Worm (Caenorhabditis elegans) whole organism, L4 larva: ENCODE results near the gene Y102A11A.3.

Source experiments
- fkh-10 ChIP-seq: fragments of 150-350 bp; optimal IDR thresholded peaks from 2 replicates; lab custom pipeline; 2014; ENCODE audit warnings: missing biosample characterization, missing genetic modification reagents, missing genetic modification characterization
- hlh-30 ChIP-seq: sonication (generic microtip); optimal IDR thresholded peaks from 2 replicates; lab custom pipeline; 2017; ENCODE audit warnings: antibody characterized with exemption, mild to moderate bottlenecking, missing genetic modification characterization, missing compliant biosample characterization; ENCODE audit not compliant: insufficient read depth
- mxl-3 ChIP-seq: fragments of 200-800 bp; sonication (Bioruptor generic); optimal IDR thresholded peaks from 2 replicates; lab custom pipeline; 2018; ENCODE audit warnings: mild to moderate bottlenecking, missing genetic modification characterization, missing compliant biosample characterization
- nhr-25 ChIP-seq: sonication (generic microtip); optimal IDR thresholded peaks from 2 replicates; lab custom pipeline; 2017; ENCODE audit warnings: missing genetic modification characterization, mild to moderate bottlenecking, missing compliant biosample characterization, antibody characterized with exemption, moderate library complexity, borderline replicate concordance; ENCODE audit not compliant: insufficient read depth
- nhr-28 ChIP-seq: fragments of 150-350 bp; optimal IDR thresholded peaks from 2 replicates; lab custom pipeline; 2014; ENCODE audit warnings: missing biosample characterization, missing genetic modification characterization
- nhr-48 ChIP-seq: sonication (generic microtip); optimal IDR thresholded peaks from 2 replicates; lab custom pipeline; 2016; ENCODE audit warnings: mild to moderate bottlenecking, missing genetic modification characterization, missing compliant biosample characterization
- unc-62 ChIP-seq, 3 experiments: fragments of 150-350 bp in 1 of 3; sonication (generic microtip); optimal IDR thresholded peaks in 2 of 3; peaks in 1 of 3; 1 replicate in 1 of 3; 2 replicates in 2 of 3; lab custom pipeline; 2014 to 2017; ENCODE audit warnings: missing biosample characterization in 3 of 3, missing genetic modification characterization in 3 of 3, missing genetic modification reagents in 3 of 3, missing genotype in 1 of 3

Gene Y102A11A.3

ce11 chrX:2074055-2074454, 55.1 kb downstream of the Y102A11A.3 start, which contains the start of gene txdc-12.2:
TSS of gene txdc-12.2 (plus strand) at chrX:2074450.
- TF ChIP-seq fkh-10 (GFP tag; lab: Kevin White, UChicago) (no peak), nhr-48 (tag; lab: Kevin White, UChicago) (no peak), hlh-30 (tag; lab: Kevin White, UChicago) (peak; percentile 10), mxl-3 (GFP tag; lab: Kevin White, UChicago) (peak; percentile 37), nhr-25 (tag; lab: Kevin White, UChicago) (peak; percentile 27), nhr-28 (peak; percentile 21), unc-62 (GFP tag; optimal IDR thresholded peaks at IDR 0.05 in 1 of 2; lab: Kevin White, UChicago) (peak in 1 of 2 experiments; percentile 90), unc-62 (tag; optimal IDR thresholded peaks at IDR 0.05; lab: Kevin White, UChicago) (no peak)
